Worm (Caenorhabditis elegans): ENCODE data around the gene sup-36.

The sup-36 gene

DNA sequence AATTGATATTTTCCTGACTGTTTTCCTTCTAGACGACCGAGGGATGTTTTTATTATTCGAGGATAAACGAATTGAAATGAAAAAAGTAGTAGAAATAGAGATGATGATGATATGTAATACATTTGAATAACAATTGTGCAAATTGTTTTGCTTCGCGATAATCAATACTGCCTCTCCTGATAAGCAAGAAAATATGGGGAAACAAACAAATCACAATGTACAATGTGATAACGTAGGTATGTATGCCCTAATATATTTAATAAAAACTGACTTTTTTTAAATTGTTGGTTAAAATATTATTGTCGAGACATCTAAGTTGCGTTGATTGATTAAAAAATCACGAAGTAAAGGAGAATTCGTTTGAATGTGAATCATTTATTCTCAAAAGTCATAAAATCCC, 26.3 kb downstream of the sup-36 start, which contains the start of gene cest-5.2:
Gene cest-5.2 (minus strand): TSS at position 128 of the 400 bp plus-strand sequence.
- peak; percentile 54 for TF ChIP-seq nhr-28 (tag; optimal IDR thresholded peaks at IDR 0.05)
- no peak for TF ChIP-seq daf-16 (GFP tag; optimal IDR thresholded peaks at IDR 0.05)
- peak; percentile 81 for TF ChIP-seq daf-16 (tag; optimal IDR thresholded peaks at IDR 0.05)
- TF ChIP-seq nhr-102 (tag; optimal IDR thresholded peaks at IDR 0.05) = peak; percentile 5
- no peak for TF ChIP-seq D1046.2 (GFP tag; IDR thresholded peaks at IDR 0.05)
- TF ChIP-seq pqm-1 (tag; optimal IDR thresholded peaks at IDR 0.05) = peak; percentile 68
- no peak for TF ChIP-seq daf-8 (GFP tag; IDR thresholded peaks at IDR 0.05)
- peak; percentile 51 for TF ChIP-seq dve-1 (tag; optimal IDR thresholded peaks at IDR 0.05; ENCODE audit: insufficient read depth)
- no peak for TF ChIP-seq hmg-1.1 (GFP tag; IDR thresholded peaks at IDR 0.05)

DNA sequence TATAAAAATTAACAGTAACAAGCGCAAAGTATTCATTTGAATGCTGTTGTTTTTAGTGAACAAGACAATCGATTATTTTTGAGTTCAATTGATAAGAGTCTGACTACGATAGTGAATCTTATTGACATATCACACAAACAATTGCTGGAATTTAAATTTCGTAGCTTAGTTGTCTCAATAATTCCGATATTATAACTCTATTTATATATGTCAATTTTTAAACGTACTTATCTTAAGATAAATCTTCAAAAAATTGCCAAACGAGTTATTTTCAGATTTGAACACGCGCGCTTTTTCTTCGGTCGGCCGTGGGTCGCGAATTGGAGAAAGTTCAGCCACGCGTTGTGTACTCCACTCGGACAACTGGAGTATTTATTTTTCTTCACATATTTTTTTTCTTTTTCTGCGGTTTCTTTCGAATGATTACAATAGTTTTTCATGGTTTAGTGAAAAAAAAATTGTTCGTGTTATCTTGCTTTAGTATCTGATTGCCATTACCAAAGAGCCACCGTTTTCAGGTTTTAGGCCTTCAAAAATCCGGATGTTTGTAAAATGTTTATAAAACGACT, 30.3 kb downstream of the sup-36 start, which contains the start of the genes cest-5.1 and C01B10.9:
Gene cest-5.1 (minus strand): TSS at position 51 of the 569 bp plus-strand sequence.
Gene C01B10.9 (plus strand): TSS at position 519 of the 569 bp plus-strand sequence.
- TF ChIP-seq nhr-10 (tag; optimal IDR thresholded peaks at IDR 0.05) (no peak), mxl-2 (GFP tag; conservative IDR thresholded peaks at IDR 0.05) (no peak), snpc-4 (tag; optimal IDR thresholded peaks at IDR 0.05) (peak; percentile 12), F49E8.2 (tag; optimal IDR thresholded peaks at IDR 0.05; ENCODE audit: borderline replicate concordance) (no peak), hlh-11 (tag; optimal IDR thresholded peaks at IDR 0.05) (no peak), snpc-1.2 (GFP tag; IDR thresholded peaks at IDR 0.05) (peak; percentile 90), Y105C5A.15 (GFP tag; IDR thresholded peaks at IDR 0.05) (no peak), ZK337.2 (GFP tag; IDR thresholded peaks at IDR 0.05) (peak; percentile 86), lir-3 (tag; optimal IDR thresholded peaks at IDR 0.05) (no peak), daf-19 (GFP tag; conservative IDR thresholded peaks at IDR 0.05) (no peak), daf-16 (GFP tag; optimal IDR thresholded peaks at IDR 0.05) (peak in 1 of 2 experiments; percentile 7), daf-16 (tag; optimal IDR thresholded peaks at IDR 0.05) (peak; percentile 59), aly-2 (tag; optimal IDR thresholded peaks at IDR 0.05) (no peak), mes-2 (tag; optimal IDR thresholded peaks at IDR 0.05; ENCODE audit: poor library complexity, severe bottlenecking) (peak; percentile 99), lsy-2 (tag; optimal IDR thresholded peaks at IDR 0.05) (peak in 1 of 2 experiments; percentile 79), nhr-28 (tag; optimal IDR thresholded peaks at IDR 0.05) (peak; percentile 31), ceh-44 (GFP tag; IDR thresholded peaks at IDR 0.05) (peak; percentile 33; the same call in 1 of the 2 replicates), mdt-29 (GFP tag; IDR thresholded peaks at IDR 0.05) (no peak), fkh-10 (GFP tag; optimal IDR thresholded peaks at IDR 0.05) (no peak), unc-130 (GFP tag; optimal IDR thresholded peaks at IDR 0.05) (peak; percentile 88), lin-38 (GFP tag; IDR thresholded peaks at IDR 0.05) (peak; percentile 74), php-3 (GFP tag; IDR thresholded peaks at IDR 0.05) (no peak), madf-9 (GFP tag; conservative IDR thresholded peaks at IDR 0.05) (0 out of 2 replicates have a peak, but pooled peaks have one; percentile 31), skn-1 (tag; optimal IDR thresholded peaks at IDR 0.05) (no peak), set-16 (GFP tag; IDR thresholded peaks at IDR 0.05) (no peak), duxl-1 (tag; optimal IDR thresholded peaks at IDR 0.05; ENCODE audit: poor library complexity) (peak; percentile 41), dve-1 (tag; optimal IDR thresholded peaks at IDR 0.05; ENCODE audit: insufficient read depth) (peak; percentile 49), T20F7.1 (GFP tag; optimal IDR thresholded peaks at IDR 0.05) (peak; percentile 15), pha-4 (GFP tag; IDR thresholded peaks at IDR 0.05) (no peak), pha-4 (tag; optimal IDR thresholded peaks at IDR 0.05) (no peak), hif-1 (tag; optimal IDR thresholded peaks at IDR 0.05) (peak in 1 of 2 experiments; percentile 90), nhr-102 (tag; optimal IDR thresholded peaks at IDR 0.05) (peak; percentile 33), daf-8 (GFP tag; IDR thresholded peaks at IDR 0.05) (no peak), F26F4.8 (GFP tag; conservative IDR thresholded peaks at IDR 0.05) (no peak), R02D3.7 (tag; optimal IDR thresholded peaks at IDR 0.05) (no peak), rbr-2 (tag; optimal IDR thresholded peaks at IDR 0.05) (peak; percentile 30), D1046.2 (GFP tag; IDR thresholded peaks at IDR 0.05) (no peak), zip-2 (tag; optimal IDR thresholded peaks at IDR 0.05) (peak; percentile 4), nhr-41 (GFP tag; IDR thresholded peaks at IDR 0.05) (no peak), dpl-1 (GFP tag; optimal IDR thresholded peaks at IDR 0.05) (peak; percentile 95), dmd-6 (GFP tag; IDR thresholded peaks at IDR 0.05) (peak; percentile 63)

All from whole organism, L4 larva.